Fruit fly (Drosophila melanogaster) whole organism, prepupa: Measurements from ENCODE around the gene CG14196.

ENCODE experiments used
- CG10669 ChIP-seq: fragments of 200-800 bp; sonication (Bioruptor generic); optimal IDR thresholded peaks from 3 replicates; lab custom pipeline; 2018; ENCODE audit warnings: missing biosample characterization, mild to moderate bottlenecking, missing genetic modification characterization, moderate library complexity
- CG3032 ChIP-seq: fragments of 200-800 bp; optimal IDR thresholded peaks from 2 replicates; lab custom pipeline; 2019; ENCODE audit warnings: missing biosample characterization, mild to moderate bottlenecking, missing genetic modification characterization, moderate library complexity
- CG34406 ChIP-seq: fragments of 200-800 bp; sonication (Bioruptor generic); optimal IDR thresholded peaks from 3 replicates; lab custom pipeline; 2016; ENCODE audit warnings: missing biosample characterization, missing genetic modification characterization
- CG6163 ChIP-seq: fragments of 200-800 bp; sonication (Bioruptor generic); IDR thresholded peaks from 3 replicates; pipeline ENCODE4 v1.3.6; 2022; ENCODE audit warnings: missing biosample characterization, missing genetic modification characterization
- CG6276 ChIP-seq: fragments of 200-800 bp; sonication (Bioruptor generic); optimal IDR thresholded peaks from 2 replicates; lab custom pipeline; 2017; ENCODE audit warnings: missing biosample characterization, mild to moderate bottlenecking, missing genetic modification characterization
- CG7368 ChIP-seq: fragments of 200-800 bp; sonication (Bioruptor generic); optimal IDR thresholded peaks from 3 replicates; lab custom pipeline; 2016; ENCODE audit warnings: missing biosample characterization, missing genetic modification characterization
- CG8632 ChIP-seq: fragments of 200-800 bp; sonication (Bioruptor generic); optimal IDR thresholded peaks from 3 replicates; lab custom pipeline; 2016; ENCODE audit warnings: missing biosample characterization, missing genetic modification characterization
- CG9139 ChIP-seq: fragments of 200-800 bp; sonication (Bioruptor generic); optimal IDR thresholded peaks from 3 replicates; lab custom pipeline; 2017; ENCODE audit warnings: missing biosample characterization, mild to moderate bottlenecking, missing genetic modification characterization
- Hr39 ChIP-seq: fragments of 200-800 bp; sonication (Bioruptor generic); optimal IDR thresholded peaks from 2 replicates; lab custom pipeline; 2016; ENCODE audit warnings: missing biosample characterization, missing genetic modification characterization
- acj6 ChIP-seq: fragments of 200-800 bp; sonication (Bioruptor generic); optimal IDR thresholded peaks from 3 replicates; lab custom pipeline; 2016; ENCODE audit warnings: missing biosample characterization, missing genetic modification characterization
- eg ChIP-seq: fragments of 200-800 bp; sonication (Bioruptor generic); IDR thresholded peaks from 3 replicates; pipeline ENCODE4 v1.3.6; 2022; ENCODE audit warnings: missing biosample characterization, missing genetic modification characterization
- fkh ChIP-seq: fragments of 200-800 bp; sonication (Bioruptor generic); optimal IDR thresholded peaks from 3 replicates; lab custom pipeline; 2017; ENCODE audit warnings: missing biosample characterization, mild to moderate bottlenecking, missing genetic modification characterization, moderate library complexity
- lz ChIP-seq: fragments of 200-800 bp; sonication (Bioruptor generic); optimal IDR thresholded peaks from 3 replicates; lab custom pipeline; 2016; ENCODE audit warnings: missing biosample characterization, missing genetic modification characterization
- pdm3 ChIP-seq: fragments of 200-800 bp; sonication (Bioruptor generic); optimal IDR thresholded peaks from 3 replicates; lab custom pipeline; 2016; ENCODE audit warnings: missing biosample characterization, missing genetic modification characterization
- salr ChIP-seq, 2 experiments: fragments of 200-800 bp; sonication (Bioruptor generic); optimal IDR thresholded peaks; 3 replicates each; lab custom pipeline; 2016 to 2018; ENCODE audit warnings: missing biosample characterization in 2 of 2, missing genetic modification characterization in 2 of 2, mild to moderate bottlenecking in 1 of 2
- topi ChIP-seq: fragments of 200-800 bp; sonication (Bioruptor generic); optimal IDR thresholded peaks from 3 replicates; lab custom pipeline; 2016; ENCODE audit warnings: missing biosample characterization, missing genetic modification characterization
- vri ChIP-seq: fragments of 200-800 bp; sonication (Bioruptor generic); optimal IDR thresholded peaks from 3 replicates; lab custom pipeline; 2016; ENCODE audit warnings: missing biosample characterization, mild to moderate bottlenecking, missing genetic modification characterization

The CG14196 gene

DNA sequence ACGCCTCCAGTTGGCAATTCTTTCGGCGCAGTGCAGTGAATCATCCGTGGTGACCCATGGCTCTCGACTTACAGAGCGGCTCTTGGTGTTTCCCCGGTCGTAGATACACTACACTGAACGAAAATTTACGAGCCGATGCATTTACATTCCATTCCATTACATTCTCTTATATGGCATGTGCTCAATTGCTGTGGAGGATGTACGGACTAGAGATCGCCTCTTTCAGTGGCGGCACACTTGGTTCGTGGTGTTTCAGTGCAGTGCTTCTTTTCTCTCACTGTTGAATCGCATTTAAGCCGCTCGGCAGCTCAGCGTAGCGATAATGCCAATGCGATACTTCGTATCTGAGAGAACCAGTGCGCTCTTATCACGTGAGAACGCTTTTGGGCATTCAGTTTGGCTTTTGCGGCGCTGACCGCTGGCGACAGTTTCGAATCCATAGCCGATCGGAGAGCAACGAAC is 54.0 kb downstream of the CG14196 start, which contains the start of gene Mec2 (continued):
- no peak for TF ChIP-seq fkh
- no peak for TF ChIP-seq CG6276 (GFP tag; lab: Kevin White, UChicago)
- TF ChIP-seq salr (GFP tag; optimal IDR thresholded peaks at IDR 0.05; lab: Kevin White, UChicago), result peak; percentile 36 to 67
- peak; percentile 72 for TF ChIP-seq topi
- peak; percentile 74 for TF ChIP-seq eg (GFP tag; lab: Robert Waterston, UW)
- TF ChIP-seq CG6163, result peak; percentile 82
- TF ChIP-seq CG3032, result peak; percentile 61
- peak; percentile 78 for TF ChIP-seq acj6 (GFP tag; lab: Kevin White, UChicago)
- peak; percentile 82 for TF ChIP-seq lz
- TF ChIP-seq CG34406 (GFP tag; lab: Kevin White, UChicago), result peak; percentile 73
- TF ChIP-seq CG7368 (GFP tag; lab: Kevin White, UChicago), result peak; percentile 58
- peak; percentile 85 for TF ChIP-seq Hr39 (GFP tag; lab: Kevin White, UChicago)
- TF ChIP-seq CG8632 (GFP tag; lab: Kevin White, UChicago), result peak; percentile 72
- TF ChIP-seq CG10669 (GFP tag; lab: Kevin White, UChicago), result peak; percentile 67
- TF ChIP-seq CG9139 (GFP tag; lab: Kevin White, UChicago), result peak; percentile 15
- peak; percentile 60 for TF ChIP-seq vri (GFP tag; lab: Kevin White, UChicago)
- TF ChIP-seq pdm3 (GFP tag; lab: Kevin White, UChicago), result peak; percentile 85
